Worm (Caenorhabditis elegans) whole organism, L3 larva: ENCODE data around the gene glr-4.

ENCODE experiments used
- R02D3.7 ChIP-seq: fragments of 150-350 bp; optimal IDR thresholded peaks from 2 replicates; lab custom pipeline; 2014; ENCODE audit warnings: missing biosample characterization, missing genetic modification characterization
- ama-1 ChIP-seq: fragments of 150-350 bp; optimal IDR thresholded peaks from 2 replicates; lab custom pipeline; 2018
- ceh-16 ChIP-seq: sonication (generic microtip); optimal IDR thresholded peaks from 2 replicates; lab custom pipeline; 2017; ENCODE audit warnings: missing biosample characterization, missing genetic modification characterization
- egl-27 ChIP-seq: sonication (generic microtip); optimal IDR thresholded peaks from 4 replicates; lab custom pipeline; 2017; ENCODE audit warnings: missing biosample characterization, missing genetic modification reagents, missing genetic modification characterization
- egl-5 ChIP-seq: fragments of 150-350 bp; optimal IDR thresholded peaks from 2 replicates; lab custom pipeline; 2017; ENCODE audit warnings: missing biosample characterization, missing genetic modification reagents, missing genetic modification characterization, inconsistent platforms
- elt-1 ChIP-seq: fragments of 150-350 bp; optimal IDR thresholded peaks from 2 replicates; lab custom pipeline; 2014; ENCODE audit warnings: missing biosample characterization, missing genetic modification characterization
- elt-2 ChIP-seq: sonication (generic microtip); optimal IDR thresholded peaks from 2 replicates; lab custom pipeline; 2016; ENCODE audit warnings: missing genetic modification reagents, mild to moderate bottlenecking, missing genetic modification characterization, missing compliant biosample characterization
- elt-3 ChIP-seq, 3 experiments: fragments of 150-350 bp in 1 of 3; sonication (generic microtip) in 2 of 3; optimal IDR thresholded peaks; 2 replicates in 2 of 3; 4 replicates in 1 of 3; lab custom pipeline; 2014 to 2017; ENCODE audit warnings: missing biosample characterization in 3 of 3, missing genetic modification characterization in 3 of 3
- fkh-10 ChIP-seq: sonication (generic microtip); optimal IDR thresholded peaks from 2 replicates; lab custom pipeline; 2017; ENCODE audit warnings: missing biosample characterization, missing genetic modification reagents, missing genetic modification characterization
- fkh-2 ChIP-seq: fragments of 150-350 bp; optimal IDR thresholded peaks from 2 replicates; lab custom pipeline; 2014; ENCODE audit warnings: missing biosample characterization, missing genetic modification reagents, missing genetic modification characterization
- fos-1 ChIP-seq: fragments of 150-350 bp; optimal IDR thresholded peaks from 2 replicates; lab custom pipeline; 2014; ENCODE audit warnings: missing biosample characterization, missing genetic modification characterization
- hmg-11 ChIP-seq: sonication (generic microtip); optimal IDR thresholded peaks from 2 replicates; lab custom pipeline; 2016; ENCODE audit warnings: missing genetic modification characterization, missing compliant biosample characterization
- jun-1 ChIP-seq: fragments of 150-350 bp; optimal IDR thresholded peaks from 2 replicates; lab custom pipeline; 2014; ENCODE audit warnings: missing biosample characterization, missing genetic modification reagents, missing genetic modification characterization
- lin-39 ChIP-seq: fragments of 150-350 bp; optimal IDR thresholded peaks from 2 replicates; lab custom pipeline; 2018; ENCODE audit warnings: missing biosample characterization, missing genetic modification reagents, missing genetic modification characterization
- lsy-12 ChIP-seq: sonication (generic microtip); optimal IDR thresholded peaks from 2 replicates; lab custom pipeline; 2016; ENCODE audit warnings: mild to moderate bottlenecking, missing genetic modification characterization, missing compliant biosample characterization
- mdl-1 ChIP-seq: fragments of 150-350 bp; optimal IDR thresholded peaks from 2 replicates; lab custom pipeline; 2014; ENCODE audit warnings: missing biosample characterization, missing genetic modification characterization
- nfya-1 ChIP-seq: sonication (generic microtip); optimal IDR thresholded peaks from 2 replicates; lab custom pipeline; 2017; ENCODE audit warnings: missing genetic modification characterization, mild to moderate bottlenecking, missing compliant biosample characterization, antibody characterized with exemption, moderate library complexity; ENCODE audit not compliant: insufficient read depth
- nhr-23 ChIP-seq: fragments of 150-350 bp; optimal IDR thresholded peaks from 2 replicates; lab custom pipeline; 2014; ENCODE audit warnings: missing biosample characterization, missing genetic modification reagents, missing genetic modification characterization
- nhr-25 ChIP-seq: sonication (generic microtip); optimal IDR thresholded peaks from 2 replicates; lab custom pipeline; 2017; ENCODE audit warnings: missing biosample characterization, missing genetic modification characterization
- nhr-43 ChIP-seq: sonication (generic microtip); optimal IDR thresholded peaks from 2 replicates; lab custom pipeline; 2016; ENCODE audit warnings: mild to moderate bottlenecking, missing genetic modification characterization, missing compliant biosample characterization; ENCODE audit not compliant: poor library complexity, severe bottlenecking
- nhr-77 ChIP-seq: fragments of 150-350 bp; optimal IDR thresholded peaks from 2 replicates; lab custom pipeline; 2014; ENCODE audit warnings: missing biosample characterization, missing genetic modification characterization
- pha-4 ChIP-seq: fragments of 150-350 bp; optimal IDR thresholded peaks from 2 replicates; lab custom pipeline; 2014; ENCODE audit warnings: missing biosample characterization, missing genetic modification reagents, missing genetic modification characterization
- pqm-1 ChIP-seq: fragments of 150-350 bp; optimal IDR thresholded peaks from 2 replicates; lab custom pipeline; 2017; ENCODE audit warnings: missing biosample characterization, missing genetic modification characterization, inconsistent platforms
- sea-2 ChIP-seq: fragments of 150-350 bp; sonication (generic microtip); optimal IDR thresholded peaks from 4 replicates; lab custom pipeline; 2014; ENCODE audit warnings: missing biosample characterization, missing genetic modification reagents, missing genetic modification characterization
- snpc-4 ChIP-seq: fragments of 150-350 bp; optimal IDR thresholded peaks from 2 replicates; lab custom pipeline; 2014; ENCODE audit warnings: missing biosample characterization, missing genetic modification characterization
- tbx-2 ChIP-seq: sonication (generic microtip); optimal IDR thresholded peaks from 2 replicates; lab custom pipeline; 2016; ENCODE audit warnings: mild to moderate bottlenecking, missing genetic modification characterization, missing compliant biosample characterization
- ztf-4 ChIP-seq: fragments of 150-350 bp; optimal IDR thresholded peaks from 2 replicates; lab custom pipeline; 2014; ENCODE audit warnings: missing biosample characterization, missing genetic modification characterization

glr-4 gene

ce11 chrII:7808153-7808552, 14.0 kb upstream of the glr-4 start:
- TF ChIP-seq sea-2 (GFP tag; lab: Kevin White, UChicago) = no peak
- peak; percentile 64 for TF ChIP-seq nhr-25 (tag; lab: Kevin White, UChicago)
- TF ChIP-seq nhr-43 (tag; lab: Kevin White, UChicago) = peak; percentile 39
- TF ChIP-seq elt-1 (tag; lab: Kevin White, UChicago) = peak; percentile 87

- TF ChIP-seq fkh-2 (tag; lab: Kevin White, UChicago) (no peak), nhr-77 (no peak), jun-1 (tag; lab: Kevin White, UChicago) (no peak), lsy-12 (no peak), hmg-11 (no peak), egl-27 (tag; lab: Kevin White, UChicago) (no peak), mdl-1 (tag; lab: Kevin White, UChicago) (no peak), lin-39 (tag; lab: Kevin White, UChicago) (peak; percentile 25), nhr-25 (tag; lab: Kevin White, UChicago) (peak; percentile 82)
These were observed 12.8 kb upstream of the glr-4 start for ce11 chrII:7806872-7807271.

ce11 chrII:7806054-7806453, 11.9 kb upstream of the glr-4 start:
- TF ChIP-seq nhr-77 (no peak), egl-5 (no peak), elt-3 (tag; optimal IDR thresholded peaks at IDR 0.05; lab: Kevin White, UChicago) (no peak), pqm-1 (tag; lab: Kevin White, UChicago) (no peak), nhr-43 (tag; lab: Kevin White, UChicago) (no peak), nfya-1 (tag; lab: Kevin White, UChicago) (no peak), fos-1 (tag; lab: Kevin White, UChicago) (no peak), R02D3.7 (tag; lab: Kevin White, UChicago) (no peak), sea-2 (GFP tag; lab: Kevin White, UChicago) (no peak), lsy-12 (no peak)
- TF ChIP-seq, all 47 proteins: peak for 0

- TF ChIP-seq pqm-1 (tag; lab: Kevin White, UChicago) (no peak), nhr-23 (tag; lab: Kevin White, UChicago) (peak; percentile 18), elt-1 (tag; lab: Kevin White, UChicago) (peak; percentile 59), nhr-25 (tag; lab: Kevin White, UChicago) (no peak), elt-2 (tag; lab: Kevin White, UChicago) (no peak)
These were observed 9.1 kb upstream of the glr-4 start for ce11 chrII:7803174-7803573.

- TF ChIP-seq snpc-4 (tag; lab: Kevin White, UChicago) = no peak
- peak; percentile 70 for TF ChIP-seq nhr-23 (tag; lab: Kevin White, UChicago)
- peak; percentile 77 for TF ChIP-seq nhr-25 (tag; lab: Kevin White, UChicago)
- peak; percentile 96 for TF ChIP-seq elt-1 (tag; lab: Kevin White, UChicago)
- TF ChIP-seq ceh-16 (tag; lab: Kevin White, UChicago) = peak; percentile 50
These were observed 7.8 kb upstream of the glr-4 start for ce11 chrII:7801899-7802298.

ce11 chrII:7801255-7801654, 7.1 kb upstream of the glr-4 start:
- TF ChIP-seq tbx-2 (tag; lab: Kevin White, UChicago) (no peak), ztf-4 (tag; lab: Kevin White, UChicago) (no peak), pqm-1 (tag; lab: Kevin White, UChicago) (peak; percentile 20), elt-2 (tag; lab: Kevin White, UChicago) (peak; percentile 60), pha-4 (peak; percentile 26)

ce11 chrII:7795299-7795698, 1.2 kb upstream of the glr-4 start:
- TF ChIP-seq ama-1 (lab: Kevin White, UChicago) = no peak
- peak; percentile 43 for TF ChIP-seq fkh-10 (GFP tag; lab: Kevin White, UChicago)

- TF ChIP-seq snpc-4 (tag; lab: Kevin White, UChicago) (no peak), nhr-25 (tag; lab: Kevin White, UChicago) (peak; percentile 25)
These were observed 1.6 kb downstream of the glr-4 start for ce11 chrII:7792514-7792913.
